Worm (Caenorhabditis elegans) whole organism, L3 larva: ENCODE measurements around the gene T01D1.7.

Experiments
- R02D3.7 ChIP-seq: fragments of 150-350 bp; optimal IDR thresholded peaks from 2 replicates; lab custom pipeline; 2014; ENCODE audit warnings: missing biosample characterization, missing genetic modification characterization
- ZK546.5 ChIP-seq: sonication (generic microtip); optimal IDR thresholded peaks from 2 replicates; lab custom pipeline; 2017; ENCODE audit warnings: missing biosample characterization, missing genetic modification characterization
- aly-2 ChIP-seq: fragments of 150-350 bp; optimal IDR thresholded peaks from 2 replicates; lab custom pipeline; 2014; ENCODE audit warnings: missing biosample characterization, missing genetic modification characterization
- ceh-16 ChIP-seq: sonication (generic microtip); optimal IDR thresholded peaks from 2 replicates; lab custom pipeline; 2017; ENCODE audit warnings: missing biosample characterization, missing genetic modification characterization
- ceh-28 ChIP-seq: fragments of 150-350 bp; optimal IDR thresholded peaks from 2 replicates; lab custom pipeline; 2014; ENCODE audit warnings: missing biosample characterization, missing genetic modification reagents, missing genetic modification characterization
- ceh-82 ChIP-seq: fragments of 150-350 bp; optimal IDR thresholded peaks from 2 replicates; lab custom pipeline; 2014; ENCODE audit warnings: missing biosample characterization, missing genetic modification characterization
- ceh-9 ChIP-seq: sonication (generic microtip); optimal IDR thresholded peaks from 2 replicates; lab custom pipeline; 2018; ENCODE audit warnings: missing biosample characterization, missing genetic modification characterization
- daf-12 ChIP-seq: fragments of 150-350 bp; optimal IDR thresholded peaks from 2 replicates; lab custom pipeline; 2014; ENCODE audit warnings: missing biosample characterization, missing genetic modification reagents, missing genetic modification characterization
- egl-27 ChIP-seq: sonication (generic microtip); optimal IDR thresholded peaks from 4 replicates; lab custom pipeline; 2017; ENCODE audit warnings: missing biosample characterization, missing genetic modification reagents, missing genetic modification characterization
- egl-5 ChIP-seq: fragments of 150-350 bp; optimal IDR thresholded peaks from 2 replicates; lab custom pipeline; 2017; ENCODE audit warnings: missing biosample characterization, missing genetic modification reagents, missing genetic modification characterization, inconsistent platforms
- elt-1 ChIP-seq: fragments of 150-350 bp; optimal IDR thresholded peaks from 2 replicates; lab custom pipeline; 2014; ENCODE audit warnings: missing biosample characterization, missing genetic modification characterization
- elt-2 ChIP-seq: sonication (generic microtip); optimal IDR thresholded peaks from 2 replicates; lab custom pipeline; 2016; ENCODE audit warnings: missing genetic modification reagents, mild to moderate bottlenecking, missing genetic modification characterization, missing compliant biosample characterization
- elt-3 ChIP-seq, 3 experiments: fragments of 150-350 bp in 1 of 3; sonication (generic microtip) in 2 of 3; optimal IDR thresholded peaks; 2 replicates in 2 of 3; 4 replicates in 1 of 3; lab custom pipeline; 2014 to 2017; ENCODE audit warnings: missing biosample characterization in 3 of 3, missing genetic modification characterization in 3 of 3
- fkh-10 ChIP-seq: sonication (generic microtip); optimal IDR thresholded peaks from 2 replicates; lab custom pipeline; 2017; ENCODE audit warnings: missing biosample characterization, missing genetic modification reagents, missing genetic modification characterization
- fkh-2 ChIP-seq: fragments of 150-350 bp; optimal IDR thresholded peaks from 2 replicates; lab custom pipeline; 2014; ENCODE audit warnings: missing biosample characterization, missing genetic modification reagents, missing genetic modification characterization
- fos-1 ChIP-seq: fragments of 150-350 bp; optimal IDR thresholded peaks from 2 replicates; lab custom pipeline; 2014; ENCODE audit warnings: missing biosample characterization, missing genetic modification characterization
- hmg-11 ChIP-seq: sonication (generic microtip); optimal IDR thresholded peaks from 2 replicates; lab custom pipeline; 2016; ENCODE audit warnings: missing genetic modification characterization, missing compliant biosample characterization
- jun-1 ChIP-seq: fragments of 150-350 bp; optimal IDR thresholded peaks from 2 replicates; lab custom pipeline; 2014; ENCODE audit warnings: missing biosample characterization, missing genetic modification reagents, missing genetic modification characterization
- lin-15B ChIP-seq: fragments of 150-350 bp; optimal IDR thresholded peaks from 2 replicates; lab custom pipeline; 2014; ENCODE audit warnings: missing biosample characterization, missing genetic modification characterization
- lin-39 ChIP-seq: fragments of 150-350 bp; optimal IDR thresholded peaks from 2 replicates; lab custom pipeline; 2018; ENCODE audit warnings: missing biosample characterization, missing genetic modification reagents, missing genetic modification characterization
- mdl-1 ChIP-seq: fragments of 150-350 bp; optimal IDR thresholded peaks from 2 replicates; lab custom pipeline; 2014; ENCODE audit warnings: missing biosample characterization, missing genetic modification characterization
- mml-1 ChIP-seq: fragments of 150-350 bp; sonication (generic microtip); optimal IDR thresholded peaks from 3 replicates; lab custom pipeline; 2014; ENCODE audit warnings: missing biosample characterization, missing genetic modification characterization
- nfya-1 ChIP-seq: sonication (generic microtip); optimal IDR thresholded peaks from 2 replicates; lab custom pipeline; 2017; ENCODE audit warnings: missing genetic modification characterization, mild to moderate bottlenecking, missing compliant biosample characterization, antibody characterized with exemption, moderate library complexity; ENCODE audit not compliant: insufficient read depth
- nhr-23 ChIP-seq: fragments of 150-350 bp; optimal IDR thresholded peaks from 2 replicates; lab custom pipeline; 2014; ENCODE audit warnings: missing biosample characterization, missing genetic modification reagents, missing genetic modification characterization
- nhr-237 ChIP-seq: fragments of 150-350 bp; optimal IDR thresholded peaks from 2 replicates; lab custom pipeline; 2014; ENCODE audit warnings: missing biosample characterization, missing genetic modification characterization
- nhr-25 ChIP-seq: sonication (generic microtip); optimal IDR thresholded peaks from 2 replicates; lab custom pipeline; 2017; ENCODE audit warnings: missing biosample characterization, missing genetic modification characterization
- nhr-28 ChIP-seq: fragments of 150-350 bp; optimal IDR thresholded peaks from 2 replicates; lab custom pipeline; 2014; ENCODE audit warnings: missing biosample characterization, missing genetic modification characterization
- nhr-43 ChIP-seq: sonication (generic microtip); optimal IDR thresholded peaks from 2 replicates; lab custom pipeline; 2016; ENCODE audit warnings: mild to moderate bottlenecking, missing genetic modification characterization, missing compliant biosample characterization; ENCODE audit not compliant: poor library complexity, severe bottlenecking
- nhr-67 ChIP-seq: fragments of 150-350 bp; optimal IDR thresholded peaks from 2 replicates; lab custom pipeline; 2014; ENCODE audit warnings: missing biosample characterization, missing genetic modification characterization
- nhr-76 ChIP-seq: fragments of 150-350 bp; sonication (generic microtip); optimal IDR thresholded peaks from 5 replicates; lab custom pipeline; 2014; ENCODE audit warnings: missing biosample characterization, missing genetic modification characterization
- nhr-77 ChIP-seq: fragments of 150-350 bp; optimal IDR thresholded peaks from 2 replicates; lab custom pipeline; 2014; ENCODE audit warnings: missing biosample characterization, missing genetic modification characterization
- pha-4 ChIP-seq: fragments of 150-350 bp; optimal IDR thresholded peaks from 2 replicates; lab custom pipeline; 2014; ENCODE audit warnings: missing biosample characterization, missing genetic modification reagents, missing genetic modification characterization
- pqm-1 ChIP-seq: fragments of 150-350 bp; optimal IDR thresholded peaks from 2 replicates; lab custom pipeline; 2017; ENCODE audit warnings: missing biosample characterization, missing genetic modification characterization, inconsistent platforms
- sea-2 ChIP-seq: fragments of 150-350 bp; sonication (generic microtip); optimal IDR thresholded peaks from 4 replicates; lab custom pipeline; 2014; ENCODE audit warnings: missing biosample characterization, missing genetic modification reagents, missing genetic modification characterization
- skn-1 ChIP-seq: fragments of 150-350 bp; optimal IDR thresholded peaks from 2 replicates; lab custom pipeline; 2014; ENCODE audit warnings: missing biosample characterization, missing genetic modification characterization
- tbx-2 ChIP-seq: sonication (generic microtip); optimal IDR thresholded peaks from 2 replicates; lab custom pipeline; 2016; ENCODE audit warnings: mild to moderate bottlenecking, missing genetic modification characterization, missing compliant biosample characterization
- zag-1 ChIP-seq: fragments of 150-350 bp; optimal IDR thresholded peaks from 2 replicates; lab custom pipeline; 2014; ENCODE audit warnings: missing biosample characterization, missing genetic modification characterization
- ztf-11 ChIP-seq: fragments of 150-350 bp; optimal IDR thresholded peaks from 2 replicates; lab custom pipeline; 2014; ENCODE audit warnings: missing biosample characterization, missing genetic modification characterization
- ztf-4 ChIP-seq: fragments of 150-350 bp; optimal IDR thresholded peaks from 2 replicates; lab custom pipeline; 2014; ENCODE audit warnings: missing biosample characterization, missing genetic modification characterization

T01D1.7 gene

ce11 chrII:178993-179392 is 5.4 kb upstream of the T01D1.7 start, which contains the start of gene T01D1.4:
Gene T01D1.4, minus strand, starts transcription at chrII:179093.
- TF ChIP-seq R02D3.7 (tag; lab: Kevin White, UChicago) = no peak

ce11 chrII:178146-178545 is 4.6 kb upstream of the T01D1.7 start:
- TF ChIP-seq mml-1 (tag; lab: Kevin White, UChicago) (no peak), elt-1 (tag; lab: Kevin White, UChicago) (peak; percentile 33), nhr-25 (tag; lab: Kevin White, UChicago) (peak; percentile 64)

- TF ChIP-seq nhr-67 (tag; lab: Kevin White, UChicago) (no peak), ceh-9 (tag; lab: Kevin White, UChicago) (no peak), lin-39 (tag; lab: Kevin White, UChicago) (no peak), fos-1 (tag; lab: Kevin White, UChicago) (no peak), elt-3 (tag; optimal IDR thresholded peaks at IDR 0.05; lab: Kevin White, UChicago) (no peak), nhr-237 (tag; lab: Kevin White, UChicago) (no peak), nfya-1 (tag; lab: Kevin White, UChicago) (no peak), nhr-25 (tag; lab: Kevin White, UChicago) (no peak), elt-1 (tag; lab: Kevin White, UChicago) (no peak), elt-2 (tag; lab: Kevin White, UChicago) (no peak), ceh-28 (tag; lab: Kevin White, UChicago) (no peak)
Observed at ce11 chrII:176622-177021, 3.0 kb upstream of the T01D1.7 start.

- TF ChIP-seq nhr-43 (tag; lab: Kevin White, UChicago) (no peak), zag-1 (tag; lab: Kevin White, UChicago) (no peak), fkh-10 (no peak), nhr-25 (tag; lab: Kevin White, UChicago) (no peak), egl-5 (no peak), skn-1 (tag; lab: Kevin White, UChicago) (no peak), R02D3.7 (tag; lab: Kevin White, UChicago) (no peak), ztf-11 (tag; lab: Kevin White, UChicago) (no peak), nhr-77 (tag; lab: Kevin White, UChicago) (no peak), ZK546.5 (tag; lab: Kevin White, UChicago) (no peak), elt-3 (tag; optimal IDR thresholded peaks at IDR 0.05; lab: Kevin White, UChicago) (no peak), jun-1 (tag; lab: Kevin White, UChicago) (no peak), elt-2 (tag; lab: Kevin White, UChicago) (no peak)
Observed at ce11 chrII:175868-176267, 2.3 kb upstream of the T01D1.7 start, which contains the start of gene T01D1.3. Gene T01D1.3, minus strand, starts transcription at chrII:175968.

ce11 chrII:163229-163628 is 10.3 kb downstream of the T01D1.7 start:
- no peak for TF ChIP-seq ZK546.5 (tag; lab: Kevin White, UChicago)
- TF ChIP-seq nhr-237 (tag; lab: Kevin White, UChicago) = no peak
- no peak for TF ChIP-seq nhr-43 (tag; lab: Kevin White, UChicago)
- no peak for TF ChIP-seq nhr-76
- no peak for TF ChIP-seq jun-1 (tag; lab: Kevin White, UChicago)
- no peak for TF ChIP-seq ceh-16 (tag; lab: Kevin White, UChicago)
- no peak for TF ChIP-seq nhr-28
- no peak for TF ChIP-seq zag-1 (tag; lab: Kevin White, UChicago)
- TF ChIP-seq ceh-82 (tag; lab: Kevin White, UChicago) = no peak
- TF ChIP-seq nhr-77 (tag; lab: Kevin White, UChicago) = no peak
- TF ChIP-seq elt-1 (tag; lab: Kevin White, UChicago) = no peak
- no peak for TF ChIP-seq skn-1 (tag; lab: Kevin White, UChicago)
- TF ChIP-seq hmg-11 (tag; lab: Kevin White, UChicago) = no peak
- no peak for TF ChIP-seq nhr-25 (tag; lab: Kevin White, UChicago)
- TF ChIP-seq lin-15B = no peak
- TF ChIP-seq ceh-28 (tag; lab: Kevin White, UChicago) = no peak
- no peak for TF ChIP-seq pqm-1 (tag; lab: Kevin White, UChicago)

ce11 chrII:162182-162581 is 11.4 kb downstream of the T01D1.7 start, which contains the start of gene etr-1:
Gene etr-1, plus strand, starts transcription at chrII:162374.
- no peak for TF ChIP-seq daf-12
- peak; percentile 62 for TF ChIP-seq nhr-23 (tag; lab: Kevin White, UChicago)
- no peak for TF ChIP-seq ZK546.5 (tag; lab: Kevin White, UChicago)
- no peak for TF ChIP-seq mdl-1 (tag; lab: Kevin White, UChicago)
- TF ChIP-seq ceh-28 (tag; lab: Kevin White, UChicago) = peak; percentile 41
- no peak for TF ChIP-seq hmg-11 (tag; lab: Kevin White, UChicago)
- TF ChIP-seq R02D3.7 (tag; lab: Kevin White, UChicago) = peak; percentile 1
- TF ChIP-seq sea-2 = no peak
- no peak for TF ChIP-seq aly-2 (tag; lab: Kevin White, UChicago)
- TF ChIP-seq elt-2 (tag; lab: Kevin White, UChicago) = peak; percentile 99
- TF ChIP-seq nhr-43 (tag; lab: Kevin White, UChicago) = no peak
- no peak for TF ChIP-seq mml-1 (tag; lab: Kevin White, UChicago)
- TF ChIP-seq fkh-2 (tag; lab: Kevin White, UChicago) = no peak
- TF ChIP-seq tbx-2 (tag; lab: Kevin White, UChicago) = no peak
- TF ChIP-seq pha-4 = peak; percentile 2
- no peak for TF ChIP-seq ztf-4 (tag; lab: Kevin White, UChicago)
- no peak for TF ChIP-seq skn-1 (tag; lab: Kevin White, UChicago)
- TF ChIP-seq elt-3 (tag; optimal IDR thresholded peaks at IDR 0.05; lab: Kevin White, UChicago) = peak in 2 of 3 experiments; percentile 27 to 94
- TF ChIP-seq egl-27 (tag; lab: Kevin White, UChicago) = no peak
- TF ChIP-seq pqm-1 (tag; lab: Kevin White, UChicago) = peak; percentile 96
- TF ChIP-seq jun-1 (tag; lab: Kevin White, UChicago) = peak; percentile 72
- TF ChIP-seq ztf-11 (tag; lab: Kevin White, UChicago) = no peak
